Fruit fly (Drosophila melanogaster) whole organism, adult: Measurements from ENCODE around the gene CG31639.

Experiments used
- CG11617 ChIP-seq: fragments of 200-800 bp; sonication (Bioruptor generic); optimal IDR thresholded peaks from 2 replicates; lab custom pipeline; 2017; ENCODE audit warnings: mild to moderate bottlenecking, missing biosample characterization, missing genetic modification reagents, missing genetic modification characterization
- CG12768 ChIP-seq: fragments of 200-800 bp; sonication (Bioruptor generic); optimal IDR thresholded peaks from 2 replicates; lab custom pipeline; 2017; ENCODE audit warnings: missing biosample characterization, missing genetic modification characterization, mild to moderate bottlenecking, moderate library complexity, missing genetic modification reagents
- CG14711 ChIP-seq: fragments of 200-800 bp; sonication (Bioruptor generic); optimal IDR thresholded peaks from 2 replicates; lab custom pipeline; 2018; ENCODE audit warnings: missing biosample characterization, mild to moderate bottlenecking, missing genetic modification characterization, moderate library complexity
- CG33017 ChIP-seq: fragments of 200-800 bp; sonication (Bioruptor generic); optimal IDR thresholded peaks from 2 replicates; lab custom pipeline; 2018; ENCODE audit warnings: missing biosample characterization, mild to moderate bottlenecking, missing genetic modification characterization, moderate library complexity
- CG7045 ChIP-seq: fragments of 200-800 bp; sonication (Bioruptor generic); optimal IDR thresholded peaks from 2 replicates; lab custom pipeline; 2017; ENCODE audit warnings: missing biosample characterization, mild to moderate bottlenecking, missing genetic modification characterization
- CG7101 ChIP-seq: fragments of 200-800 bp; sonication (Bioruptor generic); optimal IDR thresholded peaks from 2 replicates; lab custom pipeline; 2018; ENCODE audit warnings: missing biosample characterization, mild to moderate bottlenecking, missing genetic modification characterization, moderate library complexity
- Clk ChIP-seq: fragments of 200-800 bp; sonication (Bioruptor generic); optimal IDR thresholded peaks from 2 replicates; lab custom pipeline; 2017; ENCODE audit warnings: missing biosample characterization, missing genetic modification characterization
- Crg-1 ChIP-seq: fragments of 200-800 bp; sonication (Bioruptor generic); optimal IDR thresholded peaks from 2 replicates; lab custom pipeline; 2016; ENCODE audit warnings: missing biosample characterization, missing genetic modification characterization
- Hr96 ChIP-seq: fragments of 200-800 bp; sonication (Bioruptor generic); optimal IDR thresholded peaks from 2 replicates; lab custom pipeline; 2016; ENCODE audit warnings: missing biosample characterization, missing genetic modification characterization
- Mnt ChIP-seq: fragments of 200-800 bp; sonication (Bioruptor generic); optimal IDR thresholded peaks from 2 replicates; lab custom pipeline; 2016; ENCODE audit warnings: missing biosample characterization, mild to moderate bottlenecking, missing genetic modification characterization
- bab1 ChIP-seq: fragments of 200-800 bp; sonication (Bioruptor generic); optimal IDR thresholded peaks from 3 replicates; lab custom pipeline; 2019; ENCODE audit warnings: missing biosample characterization, mild to moderate bottlenecking, missing genetic modification characterization, moderate library complexity
- cnc ChIP-seq, 2 experiments: fragments of >200 bp; optimal IDR thresholded peaks; 2 replicates each; lab custom pipeline; 2017
- kay ChIP-seq: fragments of 200-800 bp; sonication (Bioruptor generic); peaks from one replicate; lab custom pipeline; 2016; ENCODE audit warnings: missing biosample characterization, missing genetic modification characterization, borderline replicate concordance
- ovo ChIP-seq: fragments of 200-800 bp; sonication (Bioruptor generic); optimal IDR thresholded peaks from 2 replicates; lab custom pipeline; 2016; ENCODE audit warnings: missing biosample characterization, missing genetic modification characterization
- pad ChIP-seq: fragments of 200-800 bp; sonication (Bioruptor generic); optimal IDR thresholded peaks from 3 replicates; lab custom pipeline; 2017; ENCODE audit warnings: missing biosample characterization, missing genetic modification characterization, mild to moderate bottlenecking, moderate library complexity, missing genetic modification reagents
- tj ChIP-seq: fragments of 200-800 bp; sonication (Bioruptor generic); optimal IDR thresholded peaks from 3 replicates; lab custom pipeline; 2017; ENCODE audit warnings: missing biosample characterization, mild to moderate bottlenecking, missing genetic modification characterization, moderate library complexity

The CG31639 gene

DNA sequence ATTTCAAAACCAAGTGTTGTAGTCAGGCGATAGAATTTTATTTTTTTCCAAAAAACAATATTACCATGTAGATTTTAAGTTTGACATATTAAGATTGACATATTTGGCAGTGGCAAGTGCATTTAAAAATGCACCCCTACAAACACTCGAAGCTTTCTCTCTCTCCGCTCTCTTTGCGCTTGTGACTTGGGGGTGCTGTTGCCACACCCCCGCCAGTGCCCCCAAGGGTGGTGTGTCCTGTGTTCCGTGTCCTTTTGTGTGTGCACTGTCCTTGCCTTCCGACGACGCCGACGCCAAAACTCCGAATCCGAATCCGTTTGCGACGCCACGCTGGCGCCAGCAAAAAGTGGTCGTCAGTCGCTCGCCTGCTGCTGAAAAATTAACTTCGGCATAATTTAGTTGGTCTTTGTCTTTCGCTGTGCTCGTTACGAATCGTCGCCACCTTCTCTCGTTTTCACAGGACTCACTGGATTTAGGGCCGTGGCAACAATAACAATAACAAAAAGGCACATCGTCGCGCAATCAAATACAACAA, 45.6 kb downstream of the CG31639 start:
- TF ChIP-seq Clk (GFP tag; lab: Kevin White, UChicago) (no peak), CG12768 (GFP tag; lab: Kevin White, UChicago) (no peak), cnc (optimal IDR thresholded peaks at IDR 0.05; lab: Kevin White, UChicago) (no peak), Crg-1 (GFP tag; lab: Kevin White, UChicago) (no peak), Hr96 (GFP tag; lab: Kevin White, UChicago) (no peak), ovo (GFP tag; lab: Kevin White, UChicago) (no peak), CG7045 (GFP tag; lab: Kevin White, UChicago) (no peak), tj (GFP tag; lab: Kevin White, UChicago) (no peak), kay (GFP tag; lab: Kevin White, UChicago) (no peak), CG33017 (tag; lab: Kevin White, UChicago) (no peak), bab1 (GFP tag; lab: Kevin White, UChicago) (no peak), CG14711 (tag; lab: Kevin White, UChicago) (no peak), CG7101 (tag; lab: Kevin White, UChicago) (no peak), CG11617 (GFP tag; lab: Kevin White, UChicago) (no peak), pad (GFP tag; lab: Kevin White, UChicago) (no peak), Mnt (GFP tag; lab: Kevin White, UChicago) (no peak)
